Worm (Caenorhabditis elegans): ENCODE measurements around the gene F15D4.4.

The F15D4.4 gene

ce11 chrII:13290518-13291286, 47.8 kb upstream of the F15D4.4 start:
- 0 out of 2 replicates have a peak, but pooled peaks have one; percentile 37 for TF ChIP-seq attf-6 (GFP tag; IDR thresholded peaks at IDR 0.05)
- no peak for TF ChIP-seq fkh-3 (tag; optimal IDR thresholded peaks at IDR 0.05)
- no peak for TF ChIP-seq ceh-79 (tag; optimal IDR thresholded peaks at IDR 0.05)
- no peak for TF ChIP-seq cebp-1 (GFP tag; IDR thresholded peaks at IDR 0.05)
- TF ChIP-seq cebp-1 (tag; optimal IDR thresholded peaks at IDR 0.05), result peak; percentile 53
- TF ChIP-seq Y95B8A.8 (GFP tag; IDR thresholded peaks at IDR 0.05), result no peak
- TF ChIP-seq nhr-27 (tag; optimal IDR thresholded peaks at IDR 0.05), result no peak
- peak; percentile 93 for TF ChIP-seq hmg-1.2 (GFP tag; IDR thresholded peaks at IDR 0.05)
- TF ChIP-seq snpc-4 (GFP tag; optimal IDR thresholded peaks at IDR 0.05), result no peak
- peak in 3 of 4 experiments; percentile 49 to 72 (median 49) for TF ChIP-seq snpc-4 (tag; optimal IDR thresholded peaks at IDR 0.05)
- peak; percentile 10 for TF ChIP-seq zim-3 (tag; optimal IDR thresholded peaks at IDR 0.05)

ce11 chrII:13289891-13290290, 47.0 kb upstream of the F15D4.4 start:
- TF ChIP-seq xnd-1 (tag; optimal IDR thresholded peaks at IDR 0.05) (no peak), F52B5.7 (tag; optimal IDR thresholded peaks at IDR 0.05) (no peak), bed-1 (GFP tag; IDR thresholded peaks at IDR 0.05) (0 out of 2 replicates have a peak, but pooled peaks have one; percentile 65), B0261.1 (tag; optimal IDR thresholded peaks at IDR 0.05) (no peak), bed-2 (GFP tag; IDR thresholded peaks at IDR 0.05) (no peak), ztf-3 (GFP tag; optimal IDR thresholded peaks at IDR 0.05) (no peak), ZK185.1 (tag; optimal IDR thresholded peaks at IDR 0.05; ENCODE audit: poor library complexity, severe bottlenecking) (no peak), cebp-1 (GFP tag; IDR thresholded peaks at IDR 0.05) (no peak), cebp-1 (tag; optimal IDR thresholded peaks at IDR 0.05) (peak; percentile 1), Y67H2A.10 (GFP tag; conservative IDR thresholded peaks at IDR 0.05) (0 out of 2 replicates have a peak, but pooled peaks have one; percentile 24), fkh-3 (tag; optimal IDR thresholded peaks at IDR 0.05) (no peak), zfh-2 (GFP tag; conservative IDR thresholded peaks at IDR 0.05) (peak; percentile 72), unc-130 (GFP tag; optimal IDR thresholded peaks at IDR 0.05) (no peak), hlh-26 (GFP tag; conservative IDR thresholded peaks at IDR 0.05) (no peak), rec-8 (tag; optimal IDR thresholded peaks at IDR 0.05) (no peak), let-526 (GFP tag; IDR thresholded peaks at IDR 0.05) (no peak), D2030.7 (GFP tag; IDR thresholded peaks at IDR 0.05) (no peak), madf-6 (GFP tag; IDR thresholded peaks at IDR 0.05) (no peak), egl-18 (GFP tag; IDR thresholded peaks at IDR 0.05) (no peak), sea-2 (GFP tag; IDR thresholded peaks at IDR 0.05) (no peak), F49E8.2 (tag; optimal IDR thresholded peaks at IDR 0.05; ENCODE audit: insufficient read depth) (no peak), madf-3 (GFP tag; IDR thresholded peaks at IDR 0.05) (0 out of 2 replicates have a peak, but pooled peaks have one; percentile 13), lin-54 (GFP tag; optimal IDR thresholded peaks at IDR 0.05) (no peak), K11D2.4 (GFP tag; IDR thresholded peaks at IDR 0.05) (no peak), B0035.1 (tag; optimal IDR thresholded peaks at IDR 0.05) (no peak), snpc-1.1 (tag; optimal IDR thresholded peaks at IDR 0.05; ENCODE audit: insufficient read depth) (no peak), attf-3 (GFP tag; conservative IDR thresholded peaks at IDR 0.05) (no peak), ztf-18 (tag; optimal IDR thresholded peaks at IDR 0.05) (no peak), sdz-38 (tag; optimal IDR thresholded peaks at IDR 0.05) (no peak), aptf-3 (GFP tag; IDR thresholded peaks at IDR 0.05) (no peak), lsl-1 (GFP tag; optimal IDR thresholded peaks at IDR 0.05) (no peak), B0019.2 (GFP tag; conservative IDR thresholded peaks at IDR 0.05) (no peak), ceh-79 (tag; optimal IDR thresholded peaks at IDR 0.05) (peak; percentile 24), mxl-1 (tag; optimal IDR thresholded peaks at IDR 0.05) (no peak), die-1 (tag; optimal IDR thresholded peaks at IDR 0.05) (no peak), sptf-2 (GFP tag; optimal IDR thresholded peaks at IDR 0.05) (no peak), nhr-90 (tag; optimal IDR thresholded peaks at IDR 0.05) (no peak), rpc-1 (optimal IDR thresholded peaks at IDR 0.05) (no peak), rpc-1 (tag; optimal IDR thresholded peaks at IDR 0.05) (no peak)
